Fruit fly (Drosophila melanogaster) whole organism, embryonic: ENCODE data around the gene att-ORFB.

Experiments used
- CG12219 ChIP-seq: fragments of 200-800 bp; sonication (Bioruptor generic); optimal IDR thresholded peaks from 3 replicates; lab custom pipeline; 2018; ENCODE audit warnings: missing biosample characterization, mild to moderate bottlenecking, missing genetic modification characterization
- CG14050 ChIP-seq: fragments of 200-800 bp; sonication (Bioruptor generic); IDR thresholded peaks from 3 replicates; pipeline ENCODE4 v1.3.6; 2022; ENCODE audit warnings: missing biosample characterization, missing genetic modification characterization
- CG14710 ChIP-seq: fragments of 200-800 bp; sonication (Bioruptor generic); optimal IDR thresholded peaks from 3 replicates; lab custom pipeline; 2019; ENCODE audit warnings: missing biosample characterization, mild to moderate bottlenecking, missing genetic modification characterization, moderate library complexity
- CG1529 ChIP-seq: fragments of 200-800 bp; sonication (Bioruptor generic); optimal IDR thresholded peaks from 3 replicates; lab custom pipeline; 2018; ENCODE audit warnings: missing biosample characterization, missing genetic modification characterization
- CG1603 ChIP-seq: fragments of 200-800 bp; sonication (Bioruptor generic); optimal IDR thresholded peaks from 2 replicates; lab custom pipeline; 2019; ENCODE audit warnings: missing biosample characterization, mild to moderate bottlenecking, missing genetic modification characterization, moderate library complexity
- CG16779 ChIP-seq: fragments of 200-800 bp; sonication (Bioruptor generic); IDR thresholded peaks from 2 replicates; pipeline ENCODE4 v1.3.6; 2022; ENCODE audit warnings: missing biosample characterization, missing genetic modification characterization
- CG17328 ChIP-seq: fragments of 200-800 bp; sonication (Bioruptor generic); IDR thresholded peaks from 2 replicates; pipeline ENCODE4 v1.3.6; 2022; ENCODE audit warnings: missing biosample characterization, missing genetic modification characterization
- CG17568 ChIP-seq: fragments of 200-800 bp; sonication (Bioruptor generic); optimal IDR thresholded peaks from 2 replicates; lab custom pipeline; 2018; ENCODE audit warnings: missing biosample characterization, mild to moderate bottlenecking, missing genetic modification characterization, moderate library complexity
- CG17802 ChIP-seq: fragments of 200-800 bp; sonication (Bioruptor generic); optimal IDR thresholded peaks from 2 replicates; lab custom pipeline; 2018; ENCODE audit warnings: missing biosample characterization, mild to moderate bottlenecking, missing genetic modification characterization, moderate library complexity
- CG1832 ChIP-seq: fragments of 200-800 bp; sonication (Bioruptor generic); optimal IDR thresholded peaks from 2 replicates; lab custom pipeline; 2017; ENCODE audit warnings: missing biosample characterization, mild to moderate bottlenecking, missing genetic modification characterization, inconsistent platforms
- CG2712 ChIP-seq: fragments of 200-800 bp; optimal IDR thresholded peaks from 3 replicates; lab custom pipeline; 2019; ENCODE audit warnings: missing biosample characterization, mild to moderate bottlenecking, missing genetic modification characterization, moderate library complexity
- CG2875 ChIP-seq: fragments of 200-800 bp; sonication (Bioruptor generic); optimal IDR thresholded peaks from 2 replicates; lab custom pipeline; 2017; ENCODE audit warnings: missing biosample characterization, mild to moderate bottlenecking, missing genetic modification characterization, missing genetic modification reagents
- CG33557 ChIP-seq: fragments of 200-800 bp; sonication (Bioruptor generic); optimal IDR thresholded peaks from 2 replicates; lab custom pipeline; 2019; ENCODE audit warnings: missing biosample characterization, mild to moderate bottlenecking, missing genetic modification characterization, moderate library complexity
- CG34376 ChIP-seq: fragments of 200-800 bp; sonication (Bioruptor generic); optimal IDR thresholded peaks from 2 replicates; lab custom pipeline; 2018; ENCODE audit warnings: missing biosample characterization, mild to moderate bottlenecking, missing genetic modification characterization
- CG6813 ChIP-seq: fragments of 200-800 bp; sonication (Bioruptor generic); optimal IDR thresholded peaks from 2 replicates; lab custom pipeline; 2017; ENCODE audit warnings: missing biosample characterization, missing genetic modification characterization, mild to moderate bottlenecking, moderate library complexity, missing genetic modification reagents
- CG7271 ChIP-seq: fragments of 200-800 bp; sonication (Bioruptor generic); optimal IDR thresholded peaks from 2 replicates; lab custom pipeline; 2018; ENCODE audit warnings: missing biosample characterization, mild to moderate bottlenecking, missing genetic modification characterization, moderate library complexity
- CG8290 ChIP-seq, 3 experiments: fragments of 200-800 bp; sonication (Bioruptor generic); optimal IDR thresholded peaks; 2 replicates each; lab custom pipeline; 2016 to 2019; ENCODE audit warnings: missing biosample characterization in 3 of 3, missing genetic modification characterization in 3 of 3, mild to moderate bottlenecking in 2 of 3, moderate library complexity in 1 of 3
- CG9727 ChIP-seq: fragments of 200-800 bp; sonication (Bioruptor generic); optimal IDR thresholded peaks from 3 replicates; lab custom pipeline; 2017; ENCODE audit warnings: missing biosample characterization, mild to moderate bottlenecking, missing genetic modification characterization
- CkIIα-i1 ChIP-seq: fragments of 200-800 bp; sonication (Bioruptor generic); IDR thresholded peaks from 2 replicates; pipeline ENCODE4 v1.3.6; 2022; ENCODE audit warnings: missing biosample characterization, missing genetic modification characterization
- Lim3 ChIP-seq: fragments of 200-800 bp; sonication (Bioruptor generic); IDR thresholded peaks from 2 replicates; pipeline ENCODE4 v1.3.6; 2022; ENCODE audit warnings: missing biosample characterization, missing genetic modification characterization
- Max ChIP-seq: fragments of 200-800 bp; sonication (Bioruptor generic); optimal IDR thresholded peaks from 2 replicates; lab custom pipeline; 2016; ENCODE audit warnings: missing biosample characterization, mild to moderate bottlenecking, missing genetic modification characterization
- Med ChIP-seq: fragments of 200-800 bp; sonication (Bioruptor generic); peaks from one replicate; lab custom pipeline; 2016; ENCODE audit warnings: missing biosample characterization, missing genetic modification characterization, mild to moderate bottlenecking, inconsistent platforms, moderate library complexity
- Mrtf ChIP-seq: fragments of 200-800 bp; sonication (Bioruptor generic); IDR thresholded peaks from 3 replicates; pipeline ENCODE4 v1.3.6; 2022; ENCODE audit warnings: missing biosample characterization, missing genetic modification characterization
- NC2β ChIP-seq: fragments of 200-800 bp; sonication (Bioruptor generic); optimal IDR thresholded peaks from 2 replicates; lab custom pipeline; 2016; ENCODE audit warnings: missing biosample characterization, missing genetic modification characterization
- Pdp1 ChIP-seq, 2 experiments: fragments of 200-800 bp; sonication (Bioruptor generic); optimal IDR thresholded peaks; 3 replicates each; lab custom pipeline; 2016; ENCODE audit warnings: missing biosample characterization in 2 of 2, missing genetic modification characterization in 2 of 2, mild to moderate bottlenecking in 1 of 2, moderate library complexity in 1 of 2
- Ptx1 ChIP-seq: fragments of 200-800 bp; sonication (Bioruptor generic); IDR thresholded peaks from 2 replicates; pipeline ENCODE4 v1.3.6; 2022; ENCODE audit warnings: missing biosample characterization, missing genetic modification characterization
- Sin3A ChIP-seq: fragments of >200 bp; optimal IDR thresholded peaks from 2 replicates; lab custom pipeline; 2018
- Ssrp ChIP-seq: fragments of 200-800 bp; sonication (Bioruptor generic); optimal IDR thresholded peaks from 2 replicates; lab custom pipeline; 2018; ENCODE audit warnings: missing biosample characterization, mild to moderate bottlenecking, missing genetic modification characterization, moderate library complexity
- ash1 ChIP-seq: fragments of 200-800 bp; sonication (Bioruptor generic); optimal IDR thresholded peaks from 2 replicates; lab custom pipeline; 2018; ENCODE audit warnings: missing biosample characterization, mild to moderate bottlenecking, missing genetic modification characterization
- da ChIP-seq: fragments of 200-800 bp; sonication (Bioruptor generic); optimal IDR thresholded peaks from 2 replicates; lab custom pipeline; 2016; ENCODE audit warnings: missing biosample characterization, missing genetic modification characterization
- eve ChIP-seq, 2 experiments: fragments of >200 bp; optimal IDR thresholded peaks; 2 replicates each; lab custom pipeline; 2017; ENCODE audit warnings: missing biosample characterization in 2 of 2, missing genetic modification characterization in 2 of 2
- exex ChIP-seq: fragments of 200-800 bp; sonication (Bioruptor generic); optimal IDR thresholded peaks from 4 replicates; lab custom pipeline; 2018; ENCODE audit warnings: missing biosample characterization, mild to moderate bottlenecking, missing genetic modification characterization, moderate library complexity
- fd102C ChIP-seq: fragments of 200-800 bp; sonication (Bioruptor generic); optimal IDR thresholded peaks from 2 replicates; lab custom pipeline; 2018; ENCODE audit warnings: missing biosample characterization, mild to moderate bottlenecking, missing genetic modification characterization, moderate library complexity
- gro ChIP-seq: fragments of 200-800 bp; sonication (Bioruptor generic); optimal IDR thresholded peaks from 2 replicates; lab custom pipeline; 2016; ENCODE audit warnings: missing biosample characterization, missing genetic modification characterization
- gsb-n ChIP-seq: fragments of 200-800 bp; sonication (Bioruptor generic); optimal IDR thresholded peaks from 3 replicates; lab custom pipeline; 2018; ENCODE audit warnings: missing biosample characterization, mild to moderate bottlenecking, missing genetic modification characterization
- gt ChIP-seq: fragments of 200-800 bp; sonication (Bioruptor generic); IDR thresholded peaks from 2 replicates; pipeline ENCODE4 v1.3.6; 2022; ENCODE audit warnings: missing biosample characterization, missing genetic modification characterization
- kah ChIP-seq: fragments of 200-800 bp; sonication (Bioruptor generic); optimal IDR thresholded peaks from 2 replicates; lab custom pipeline; 2018; ENCODE audit warnings: missing biosample characterization, mild to moderate bottlenecking, missing genetic modification characterization
- kni ChIP-seq: fragments of 200-800 bp; sonication (Bioruptor generic); optimal IDR thresholded peaks from 3 replicates; lab custom pipeline; 2017; ENCODE audit warnings: mild to moderate bottlenecking, missing biosample characterization, missing genetic modification reagents, missing genetic modification characterization
- lola ChIP-seq, 3 experiments: fragments of >200 bp in 2 of 3; fragments of 200-800 bp in 1 of 3; sonication (Bioruptor generic) in 1 of 3; optimal IDR thresholded peaks; 2 replicates each; lab custom pipeline; 2017 to 2019; ENCODE audit warnings: missing biosample characterization in 3 of 3, missing genetic modification characterization in 3 of 3, mild to moderate bottlenecking in 1 of 3, moderate library complexity in 1 of 3
- lov ChIP-seq, 2 experiments: fragments of 200-800 bp in 1 of 2; fragments of >200 bp in 1 of 2; sonication (Bioruptor generic) in 1 of 2; IDR thresholded peaks in 1 of 2; optimal IDR thresholded peaks in 1 of 2; 2 replicates in 1 of 2; 3 replicates in 1 of 2; pipeline versions ENCODE4 v1.3.6 to Lab custom; 2017 to 2022; ENCODE audit warnings: missing biosample characterization in 1 of 2, missing genetic modification characterization in 1 of 2
- mirr ChIP-seq: fragments of 200-800 bp; sonication (Bioruptor generic); optimal IDR thresholded peaks from 3 replicates; lab custom pipeline; 2018; ENCODE audit warnings: missing biosample characterization, mild to moderate bottlenecking, missing genetic modification characterization
- phol ChIP-seq: fragments of 200-800 bp; sonication (Bioruptor generic); optimal IDR thresholded peaks from 3 replicates; lab custom pipeline; 2018; ENCODE audit warnings: missing biosample characterization, mild to moderate bottlenecking, missing genetic modification characterization, moderate library complexity
- pzg ChIP-seq: fragments of 200-800 bp; sonication (Bioruptor generic); optimal IDR thresholded peaks from 3 replicates; lab custom pipeline; 2018; ENCODE audit warnings: missing biosample characterization, mild to moderate bottlenecking, missing genetic modification characterization, moderate library complexity
- sc ChIP-seq, 3 experiments: fragments of >200 bp in 2 of 3; fragments of 200-800 bp in 1 of 3; sonication (Bioruptor generic) in 1 of 3; optimal IDR thresholded peaks; 2 replicates in 2 of 3; 3 replicates in 1 of 3; lab custom pipeline; 2017; ENCODE audit warnings: mild to moderate bottlenecking in 1 of 3, missing biosample characterization in 1 of 3, missing genetic modification characterization in 1 of 3, missing genetic modification reagents in 1 of 3
- sr ChIP-seq: fragments of 200-800 bp; sonication (Bioruptor generic); IDR thresholded peaks from 3 replicates; pipeline ENCODE4 v1.3.6; 2022; ENCODE audit warnings: missing biosample characterization, missing genetic modification characterization
- stwl ChIP-seq: fragments of 200-800 bp; sonication (Bioruptor generic); optimal IDR thresholded peaks from 3 replicates; lab custom pipeline; 2018; ENCODE audit warnings: missing biosample characterization, mild to moderate bottlenecking, missing genetic modification characterization, moderate library complexity
- tgo ChIP-seq: fragments of 200-800 bp; sonication (Bioruptor generic); IDR thresholded peaks from 3 replicates; pipeline ENCODE4 v1.3.6; 2022; ENCODE audit warnings: missing biosample characterization, missing genetic modification characterization
- tup ChIP-seq: fragments of 200-800 bp; sonication (Bioruptor generic); optimal IDR thresholded peaks from 2 replicates; lab custom pipeline; 2016; ENCODE audit warnings: missing biosample characterization, mild to moderate bottlenecking, missing genetic modification characterization, moderate library complexity
- wek ChIP-seq: fragments of 200-800 bp; sonication (Bioruptor generic); optimal IDR thresholded peaks from 3 replicates; lab custom pipeline; 2018; ENCODE audit warnings: missing biosample characterization, mild to moderate bottlenecking, missing genetic modification characterization, moderate library complexity

att-ORFB gene

dm6 chr3R:20548255-20548654, 5.9 kb downstream of the att-ORFB start (continued):
- TF ChIP-seq CG1529 (GFP tag; lab: Kevin White, UChicago) (no peak), wek (GFP tag; lab: Kevin White, UChicago) (peak; percentile 1), Med (GFP tag; lab: Kevin White, UChicago) (peak; percentile 80), lola (GFP tag; optimal IDR thresholded peaks at IDR 0.05; lab: Kevin White, UChicago) (peak in 1 of 3 experiments; percentile 35), gsb-n (tag; lab: Kevin White, UChicago) (peak; percentile 26), ash1 (no peak), CG1832 (GFP tag; lab: Kevin White, UChicago) (no peak), NC2β (peak; percentile 37), kah (GFP tag; lab: Kevin White, UChicago) (no peak), mirr (GFP tag; lab: Kevin White, UChicago) (peak; percentile 71), eve (GFP tag; optimal IDR thresholded peaks at IDR 0.05; lab: Kevin White, UChicago) (peak in 1 of 2 experiments; percentile 2), CG33557 (GFP tag; lab: Kevin White, UChicago) (peak; percentile 32), da (GFP tag; lab: Kevin White, UChicago) (no peak), CG9727 (peak; percentile 52), CG17328 (GFP tag; lab: Robert Waterston, UW) (no peak), sr (GFP tag; lab: Robert Waterston, UW) (no peak), CG6813 (GFP tag; lab: Kevin White, UChicago) (peak; percentile 38), Max (GFP tag; lab: Kevin White, UChicago) (peak; percentile 8), CG7271 (tag; lab: Kevin White, UChicago) (no peak), sc (optimal IDR thresholded peaks at IDR 0.05; lab: Kevin White, UChicago) (no peak), sc (GFP tag; optimal IDR thresholded peaks at IDR 0.05; lab: Kevin White, UChicago) (no peak), CG2712 (no peak), CkIIα-i1 (GFP tag; lab: Robert Waterston, UW) (no peak), pzg (GFP tag; lab: Kevin White, UChicago) (no peak), fd102C (GFP tag; lab: Kevin White, UChicago) (peak; percentile 33), Ptx1 (no peak), Mrtf (GFP tag; lab: Robert Waterston, UW) (no peak), lov (optimal IDR thresholded peaks at IDR 0.05; lab: Kevin White, UChicago) (no peak), lov (GFP tag; IDR thresholded peaks at IDR 0.05; lab: Robert Waterston, UW) (0 out of 3 replicates have a peak, but pooled peaks have one; percentile 30), CG1603 (tag; lab: Kevin White, UChicago) (peak; percentile 62), Pdp1 (GFP tag; optimal IDR thresholded peaks at IDR 0.05; lab: Kevin White, UChicago) (peak in 1 of 2 experiments; percentile 41), CG16779 (GFP tag; lab: Robert Waterston, UW) (no peak), stwl (peak; percentile 19), exex (tag; lab: Kevin White, UChicago) (peak; percentile 37), CG12219 (no peak), CG34376 (GFP tag; lab: Kevin White, UChicago) (peak; percentile 22), CG14710 (tag; lab: Kevin White, UChicago) (peak; percentile 0), CG2875 (peak; percentile 13), Ssrp (tag; lab: Kevin White, UChicago) (no peak), CG17568 (GFP tag; lab: Kevin White, UChicago) (no peak), CG8290 (GFP tag; optimal IDR thresholded peaks at IDR 0.05; lab: Kevin White, UChicago) (no peak), CG8290 (tag; optimal IDR thresholded peaks at IDR 0.05; lab: Kevin White, UChicago) (peak in 1 of 2 experiments; percentile 22), CG14050 (GFP tag; lab: Robert Waterston, UW) (no peak), CG17802 (tag; lab: Kevin White, UChicago) (no peak), kni (GFP tag; lab: Kevin White, UChicago) (peak; percentile 27), phol (no peak), Lim3 (no peak), gro (GFP tag; lab: Kevin White, UChicago) (peak; percentile 34), tup (no peak), Sin3A (lab: Kevin White, UChicago) (no peak), tgo (no peak), gt (GFP tag; lab: Robert Waterston, UW) (no peak)
